Fruit fly (Drosophila melanogaster) whole organism, embryonic: ENCODE results near the gene Prx2.

Experiments used
- Ada2b ChIP-seq: fragments of 200-800 bp; sonication (Bioruptor generic); IDR thresholded peaks from 2 replicates; pipeline ENCODE4 v1.3.6; 2022; ENCODE audit warnings: missing biosample characterization, missing genetic modification characterization
- CG1024 ChIP-seq: fragments of 200-800 bp; sonication (Bioruptor generic); IDR thresholded peaks from 2 replicates; pipeline ENCODE4 v1.3.6; 2022; ENCODE audit warnings: missing biosample characterization, missing genetic modification characterization
- CG11398 ChIP-seq: fragments of 200-800 bp; sonication (Bioruptor generic); optimal IDR thresholded peaks from 2 replicates; lab custom pipeline; 2016; ENCODE audit warnings: missing biosample characterization, missing genetic modification characterization
- CG13624 ChIP-seq: fragments of 200-800 bp; sonication (Bioruptor generic); optimal IDR thresholded peaks from 2 replicates; lab custom pipeline; 2016; ENCODE audit warnings: missing biosample characterization, missing genetic modification characterization
- CG15269 ChIP-seq: fragments of 200-800 bp; sonication (Bioruptor generic); optimal IDR thresholded peaks from 2 replicates; lab custom pipeline; 2018; ENCODE audit warnings: missing biosample characterization, mild to moderate bottlenecking, missing genetic modification characterization, moderate library complexity
- CG15696 ChIP-seq: fragments of 200-800 bp; sonication (Bioruptor generic); optimal IDR thresholded peaks from 2 replicates; lab custom pipeline; 2019; ENCODE audit warnings: missing biosample characterization, mild to moderate bottlenecking, missing genetic modification characterization, moderate library complexity
- CG2202 ChIP-seq: fragments of 200-800 bp; sonication (Bioruptor generic); optimal IDR thresholded peaks from 2 replicates; lab custom pipeline; 2018; ENCODE audit warnings: missing biosample characterization, mild to moderate bottlenecking, missing genetic modification characterization
- CG2875 ChIP-seq: fragments of 200-800 bp; sonication (Bioruptor generic); optimal IDR thresholded peaks from 2 replicates; lab custom pipeline; 2017; ENCODE audit warnings: missing biosample characterization, mild to moderate bottlenecking, missing genetic modification characterization, missing genetic modification reagents
- CG3065 ChIP-seq: fragments of 200-800 bp; sonication (Bioruptor generic); optimal IDR thresholded peaks from 2 replicates; lab custom pipeline; 2016; ENCODE audit warnings: missing biosample characterization, missing genetic modification characterization
- CG31388 ChIP-seq: fragments of 200-800 bp; sonication (Bioruptor generic); optimal IDR thresholded peaks from 2 replicates; lab custom pipeline; 2016; ENCODE audit warnings: missing biosample characterization, missing genetic modification characterization
- CG32767 ChIP-seq: fragments of 200-800 bp; sonication (Bioruptor generic); IDR thresholded peaks from 2 replicates; pipeline ENCODE4 v1.3.6; 2022; ENCODE audit warnings: missing biosample characterization, missing genetic modification characterization
- CG32772 ChIP-seq: fragments of 200-800 bp; sonication (Bioruptor generic); IDR thresholded peaks from 2 replicates; pipeline ENCODE4 v1.3.6; 2022; ENCODE audit warnings: missing biosample characterization, missing genetic modification characterization
- CG3838 ChIP-seq: fragments of 200-800 bp; sonication (Bioruptor generic); optimal IDR thresholded peaks from 3 replicates; lab custom pipeline; 2016; ENCODE audit warnings: missing biosample characterization, missing genetic modification characterization
- CG3847 ChIP-seq: fragments of 200-800 bp; sonication (Bioruptor generic); IDR thresholded peaks from 2 replicates; pipeline ENCODE4 v1.3.6; 2022; ENCODE audit warnings: missing biosample characterization, missing genetic modification characterization
- CG4328 ChIP-seq: fragments of 200-800 bp; sonication (Bioruptor generic); optimal IDR thresholded peaks from 3 replicates; lab custom pipeline; 2017; ENCODE audit warnings: missing biosample characterization, missing genetic modification reagents, missing genetic modification characterization
- CG43689 ChIP-seq: fragments of 200-800 bp; sonication (Bioruptor generic); IDR thresholded peaks from 2 replicates; pipeline ENCODE4 v1.3.6; 2022; ENCODE audit warnings: missing biosample characterization, missing genetic modification characterization
- CG4707 ChIP-seq: fragments of 200-800 bp; sonication (Bioruptor generic); optimal IDR thresholded peaks from 2 replicates; lab custom pipeline; 2018; ENCODE audit warnings: missing biosample characterization, mild to moderate bottlenecking, missing genetic modification characterization, moderate library complexity
- CG6654 ChIP-seq: fragments of 200-800 bp; sonication (Bioruptor generic); optimal IDR thresholded peaks from 2 replicates; lab custom pipeline; 2017; ENCODE audit warnings: missing biosample characterization, mild to moderate bottlenecking, missing genetic modification characterization
- CG6683 ChIP-seq: fragments of 200-800 bp; sonication (Bioruptor generic); optimal IDR thresholded peaks from 2 replicates; lab custom pipeline; 2017; ENCODE audit warnings: missing biosample characterization, mild to moderate bottlenecking, missing genetic modification characterization, missing genetic modification reagents
- CG6854 ChIP-seq: fragments of 200-800 bp; sonication (Bioruptor generic); optimal IDR thresholded peaks from 3 replicates; lab custom pipeline; 2017; ENCODE audit warnings: missing biosample characterization, mild to moderate bottlenecking, missing genetic modification characterization
- CG7372 ChIP-seq: fragments of 200-800 bp; sonication (Bioruptor generic); IDR thresholded peaks from 2 replicates; pipeline ENCODE4 v1.3.6; 2022; ENCODE audit warnings: missing biosample characterization, missing genetic modification characterization
- CG8944 ChIP-seq: fragments of 200-800 bp; sonication (Bioruptor generic); optimal IDR thresholded peaks from 3 replicates; lab custom pipeline; 2016; ENCODE audit warnings: missing biosample characterization, missing genetic modification characterization
- E2f2 ChIP-seq: fragments of 200-800 bp; sonication (Bioruptor generic); IDR thresholded peaks from 2 replicates; pipeline ENCODE4 v1.3.6; 2022; ENCODE audit warnings: missing biosample characterization, missing genetic modification characterization
- Ets65A ChIP-seq: fragments of 200-800 bp; sonication (Bioruptor generic); peaks from one replicate; lab custom pipeline; 2016; ENCODE audit warnings: missing biosample characterization, missing genetic modification characterization
- HLH54F ChIP-seq: fragments of 200-800 bp; sonication (Bioruptor generic); optimal IDR thresholded peaks from 3 replicates; lab custom pipeline; 2016; ENCODE audit warnings: missing biosample characterization, missing genetic modification characterization
- Lpt ChIP-seq: fragments of >200 bp; optimal IDR thresholded peaks from 2 replicates; lab custom pipeline; 2018; ENCODE audit warnings: missing biosample characterization, missing genetic modification characterization
- Meics ChIP-seq: fragments of 200-800 bp; sonication (Bioruptor generic); optimal IDR thresholded peaks from 2 replicates; lab custom pipeline; 2017; ENCODE audit warnings: missing biosample characterization, mild to moderate bottlenecking, missing genetic modification characterization
- Oli ChIP-seq: fragments of 200-800 bp; sonication (Bioruptor generic); optimal IDR thresholded peaks from 2 replicates; lab custom pipeline; 2018; ENCODE audit warnings: missing biosample characterization, mild to moderate bottlenecking, missing genetic modification characterization, moderate library complexity
- Ptx1 ChIP-seq: fragments of 200-800 bp; sonication (Bioruptor generic); IDR thresholded peaks from 2 replicates; pipeline ENCODE4 v1.3.6; 2022; ENCODE audit warnings: missing biosample characterization, missing genetic modification characterization
- Six4 ChIP-seq: fragments of 200-800 bp; sonication (Bioruptor generic); optimal IDR thresholded peaks from 2 replicates; lab custom pipeline; 2016; ENCODE audit warnings: missing biosample characterization, missing genetic modification characterization
- YL-1 ChIP-seq: fragments of 200-800 bp; sonication (Bioruptor generic); optimal IDR thresholded peaks from 3 replicates; lab custom pipeline; 2017; ENCODE audit warnings: missing biosample characterization, mild to moderate bottlenecking, missing genetic modification characterization
- ab ChIP-seq: fragments of 200-800 bp; sonication (Bioruptor generic); optimal IDR thresholded peaks from 2 replicates; lab custom pipeline; 2016; ENCODE audit warnings: missing biosample characterization, missing genetic modification characterization
- ac ChIP-seq: fragments of 200-800 bp; sonication (Bioruptor generic); optimal IDR thresholded peaks from 3 replicates; lab custom pipeline; 2017; ENCODE audit warnings: missing biosample characterization, mild to moderate bottlenecking, missing genetic modification characterization
- ap ChIP-seq: fragments of 200-800 bp; sonication (Bioruptor generic); IDR thresholded peaks from 2 replicates; pipeline ENCODE4 v1.3.6; 2022; ENCODE audit warnings: missing biosample characterization, missing genetic modification characterization
- ara ChIP-seq: fragments of 200-800 bp; sonication (Bioruptor generic); IDR thresholded peaks from 2 replicates; pipeline ENCODE4 v1.3.6; 2022; ENCODE audit warnings: missing biosample characterization, missing genetic modification characterization
- chm ChIP-seq: fragments of 200-800 bp; sonication (Bioruptor generic); IDR thresholded peaks from 2 replicates; pipeline ENCODE4 v1.3.6; 2022; ENCODE audit warnings: missing biosample characterization, missing genetic modification characterization
- eyg ChIP-seq: fragments of 200-800 bp; sonication (Bioruptor generic); optimal IDR thresholded peaks from 3 replicates; lab custom pipeline; 2016; ENCODE audit warnings: missing biosample characterization, missing genetic modification characterization
- gcm ChIP-seq: fragments of 200-800 bp; sonication (Bioruptor generic); optimal IDR thresholded peaks from 2 replicates; lab custom pipeline; 2019; ENCODE audit warnings: missing biosample characterization, mild to moderate bottlenecking, missing genetic modification characterization, moderate library complexity
- gsb ChIP-seq: fragments of 200-800 bp; sonication (Bioruptor generic); IDR thresholded peaks from 2 replicates; pipeline ENCODE4 v1.3.6; 2022; ENCODE audit warnings: missing biosample characterization, missing genetic modification characterization
- gsb-n ChIP-seq: fragments of 200-800 bp; sonication (Bioruptor generic); optimal IDR thresholded peaks from 3 replicates; lab custom pipeline; 2018; ENCODE audit warnings: missing biosample characterization, mild to moderate bottlenecking, missing genetic modification characterization
- hth ChIP-seq: fragments of >200 bp; optimal IDR thresholded peaks from 2 replicates; lab custom pipeline; 2017; ENCODE audit warnings: inconsistent platforms
- lmd ChIP-seq: fragments of 200-800 bp; sonication (Bioruptor generic); IDR thresholded peaks from 2 replicates; pipeline ENCODE4 v1.3.6; 2022; ENCODE audit warnings: missing biosample characterization, missing genetic modification characterization
- pnt ChIP-seq: fragments of 200-800 bp; sonication (Bioruptor generic); optimal IDR thresholded peaks from 3 replicates; lab custom pipeline; 2016; ENCODE audit warnings: missing biosample characterization, missing genetic modification characterization
- psq ChIP-seq: fragments of 200-800 bp; sonication (Bioruptor generic); optimal IDR thresholded peaks from 2 replicates; lab custom pipeline; 2017; ENCODE audit warnings: missing biosample characterization, missing genetic modification characterization
- run ChIP-seq: fragments of 200-800 bp; sonication (Bioruptor generic); optimal IDR thresholded peaks from 3 replicates; lab custom pipeline; 2018; ENCODE audit warnings: missing biosample characterization, mild to moderate bottlenecking, missing genetic modification characterization
- sima ChIP-seq: fragments of 200-800 bp; sonication (Bioruptor generic); optimal IDR thresholded peaks from 2 replicates; lab custom pipeline; 2016; ENCODE audit warnings: missing biosample characterization, missing genetic modification characterization
- sna ChIP-seq: fragments of 200-800 bp; sonication (Bioruptor generic); IDR thresholded peaks from 2 replicates; pipeline ENCODE4 v1.3.6; 2022; ENCODE audit warnings: missing biosample characterization, missing genetic modification characterization; ENCODE audit not compliant: partially characterized antibody
- sob ChIP-seq: fragments of 200-800 bp; sonication (Bioruptor generic); IDR thresholded peaks from 2 replicates; pipeline ENCODE4 v1.3.6; 2022; ENCODE audit warnings: missing biosample characterization, missing genetic modification characterization
- ssp ChIP-seq: fragments of 200-800 bp; sonication (Bioruptor generic); IDR thresholded peaks from 2 replicates; pipeline ENCODE4 v1.3.6; 2022; ENCODE audit warnings: missing biosample characterization, missing genetic modification characterization
- unc-4 ChIP-seq: fragments of 200-800 bp; sonication (Bioruptor generic); IDR thresholded peaks from 2 replicates; pipeline ENCODE4 v1.3.6; 2022; ENCODE audit warnings: missing biosample characterization, missing genetic modification characterization; ENCODE audit not compliant: partially characterized antibody
- wdn ChIP-seq: fragments of 200-800 bp; sonication (Bioruptor generic); IDR thresholded peaks from 2 replicates; pipeline ENCODE4 v1.3.6; 2022; ENCODE audit warnings: missing biosample characterization, missing genetic modification characterization
- zen2 ChIP-seq: fragments of 200-800 bp; sonication (Bioruptor generic); IDR thresholded peaks from 3 replicates; pipeline ENCODE4 v1.3.6; 2022; ENCODE audit warnings: missing biosample characterization, missing genetic modification characterization; ENCODE audit not compliant: partially characterized antibody

Prx2 gene

dm6 chrX:13337454-13337853 is 7.8 kb downstream of the Prx2 start, which contains the start of gene RpS15Aa (continued):
- TF ChIP-seq eyg: peak; percentile 76
- peak; percentile 9 for TF ChIP-seq CG3065 (GFP tag; lab: Kevin White, UChicago)
- TF ChIP-seq Ets65A (GFP tag; lab: Kevin White, UChicago): peak; percentile 99
- no peak for TF ChIP-seq ab
- no peak for TF ChIP-seq CG3838 (GFP tag; lab: Kevin White, UChicago)
- TF ChIP-seq CG4707 (GFP tag; lab: Kevin White, UChicago): peak; percentile 66
- TF ChIP-seq CG15269 (tag; lab: Kevin White, UChicago): peak; percentile 56
- TF ChIP-seq Meics (GFP tag; lab: Kevin White, UChicago): peak; percentile 86
- peak; percentile 76 for TF ChIP-seq CG1024 (GFP tag; lab: Robert Waterston, UW)
- peak; percentile 63 for TF ChIP-seq CG2875
- TF ChIP-seq E2f2 (GFP tag; lab: Robert Waterston, UW): peak; percentile 33
- no peak for TF ChIP-seq zen2 (GFP tag; lab: Robert Waterston, UW)
- peak; percentile 47; the same call in 1 of the 2 replicates for TF ChIP-seq gsb (GFP tag; lab: Robert Waterston, UW)
- peak; percentile 53 for TF ChIP-seq ac (GFP tag; lab: Kevin White, UChicago)
- peak; percentile 47 for TF ChIP-seq gsb-n
- TF ChIP-seq lmd (GFP tag; lab: Robert Waterston, UW): peak; percentile 62
- TF ChIP-seq YL-1: peak; percentile 82
- peak; percentile 44 for TF ChIP-seq CG6654 (GFP tag; lab: Kevin White, UChicago)
- TF ChIP-seq sna (GFP tag; lab: Robert Waterston, UW): no peak
- peak; percentile 7 for TF ChIP-seq psq (GFP tag; lab: Kevin White, UChicago)
- peak; percentile 28 for TF ChIP-seq pnt
- no peak for TF ChIP-seq CG31388 (GFP tag; lab: Kevin White, UChicago)
- peak; percentile 76 for TF ChIP-seq CG6854 (GFP tag; lab: Kevin White, UChicago)
- TF ChIP-seq Ada2b (GFP tag; lab: Robert Waterston, UW): no peak
- peak; percentile 82 for TF ChIP-seq CG3847
- peak; percentile 52 for TF ChIP-seq CG2202
- peak; percentile 76 for TF ChIP-seq CG11398
- TF ChIP-seq CG8944 (GFP tag; lab: Kevin White, UChicago): peak; percentile 58
- TF ChIP-seq gcm (GFP tag; lab: Kevin White, UChicago): peak; percentile 63
- TF ChIP-seq Ptx1 (GFP tag; lab: Robert Waterston, UW): peak; percentile 68
- no peak for TF ChIP-seq Lpt (GFP tag; lab: Kevin White, UChicago)
- TF ChIP-seq sima (GFP tag; lab: Kevin White, UChicago): peak; percentile 35
- peak; percentile 71; the same call in 1 of the 2 replicates for TF ChIP-seq CG7372 (GFP tag; lab: Robert Waterston, UW)
- TF ChIP-seq sob (GFP tag; lab: Robert Waterston, UW): peak; percentile 83
- TF ChIP-seq ara (GFP tag; lab: Robert Waterston, UW): peak; percentile 71
- TF ChIP-seq ssp (GFP tag; lab: Robert Waterston, UW): peak; percentile 70
- no peak for TF ChIP-seq CG15696 (tag; lab: Kevin White, UChicago)
- TF ChIP-seq chm (GFP tag; lab: Robert Waterston, UW): peak; percentile 91
- peak; percentile 38 for TF ChIP-seq run (tag; lab: Kevin White, UChicago)
- TF ChIP-seq HLH54F: peak; percentile 67
- peak; percentile 76 for TF ChIP-seq ap (GFP tag; lab: Robert Waterston, UW)
- peak; percentile 14 for TF ChIP-seq Oli
- no peak; the same call in none of the 2 replicates for TF ChIP-seq CG43689 (GFP tag; lab: Robert Waterston, UW)
- peak; percentile 70 for TF ChIP-seq CG13624 (GFP tag; lab: Kevin White, UChicago)
- peak; percentile 26 for TF ChIP-seq Six4 (GFP tag; lab: Kevin White, UChicago)
- peak; percentile 57; the same call in 1 of the 2 replicates for TF ChIP-seq wdn (GFP tag; lab: Robert Waterston, UW)
- TF ChIP-seq CG32767 (GFP tag; lab: Robert Waterston, UW): peak; percentile 41; the same call in 1 of the 2 replicates
- TF ChIP-seq CG4328: peak; percentile 75
- peak; percentile 40 for TF ChIP-seq unc-4 (GFP tag; lab: Robert Waterston, UW)
- TF ChIP-seq CG6683: peak; percentile 23
- no peak for TF ChIP-seq hth (lab: Kevin White, UChicago)
- peak; percentile 65; the same call in 1 of the 2 replicates for TF ChIP-seq CG32772 (GFP tag; lab: Robert Waterston, UW)
